Fruit fly (Drosophila melanogaster): ENCODE measurements around the gene viaf.

The viaf gene

dm6 chr3L:12037449-12038163 is 44.6 kb upstream of the viaf start (continued):
- TF ChIP-seq CG10631 (GFP tag; optimal IDR thresholded peaks at IDR 0.05) (no peak), vri (GFP tag; optimal IDR thresholded peaks at IDR 0.05) (no peak), CG8632 (GFP tag; optimal IDR thresholded peaks at IDR 0.05) (no peak), dsx (GFP tag; optimal IDR thresholded peaks at IDR 0.05; ENCODE audit: poor library complexity, severe bottlenecking) (peak; percentile 43), CG6854 (GFP tag; optimal IDR thresholded peaks at IDR 0.05) (no peak), dac (GFP tag; optimal IDR thresholded peaks at IDR 0.05) (no peak), CG15336 (GFP tag; IDR thresholded peaks at IDR 0.05) (peak; percentile 51; the same call in 1 of the 2 replicates), spab (GFP tag; optimal IDR thresholded peaks at IDR 0.05) (peak; percentile 44), Hr39 (GFP tag; optimal IDR thresholded peaks at IDR 0.05) (no peak), CG3919 (GFP tag; optimal IDR thresholded peaks at IDR 0.05) (peak; percentile 55), CG32006 (GFP tag; optimal IDR thresholded peaks at IDR 0.05) (peak; percentile 31), ss (GFP tag; optimal IDR thresholded peaks at IDR 0.05) (peak in 1 of 2 experiments; percentile 29), esn (GFP tag; optimal IDR thresholded peaks at IDR 0.05) (no peak), Eip78C (GFP tag) (peak; percentile 71), fd59A (GFP tag; optimal IDR thresholded peaks at IDR 0.05) (peak; percentile 9), Blimp-1 (GFP tag; optimal IDR thresholded peaks at IDR 0.05) (no peak), CG1621 (tag; optimal IDR thresholded peaks at IDR 0.05) (no peak), Ets96B (tag; optimal IDR thresholded peaks at IDR 0.05) (peak; percentile 61), pdm3 (GFP tag; optimal IDR thresholded peaks at IDR 0.05) (peak; percentile 28), Sox102F (GFP tag; optimal IDR thresholded peaks at IDR 0.05) (no peak), acj6 (GFP tag; optimal IDR thresholded peaks at IDR 0.05) (no peak), CG9139 (GFP tag; optimal IDR thresholded peaks at IDR 0.05) (no peak), CG31627 (GFP tag; optimal IDR thresholded peaks at IDR 0.05) (no peak), CG16779 (tag; optimal IDR thresholded peaks at IDR 0.05) (no peak), Smox (GFP tag; optimal IDR thresholded peaks at IDR 0.05) (no peak), CG11294 (GFP tag; IDR thresholded peaks at IDR 0.05) (no peak), CG11902 (GFP tag; optimal IDR thresholded peaks at IDR 0.05) (no peak), CG10669 (GFP tag; optimal IDR thresholded peaks at IDR 0.05) (peak; percentile 70), fkh (GFP tag; optimal IDR thresholded peaks at IDR 0.05) (no peak), topi (GFP tag; optimal IDR thresholded peaks at IDR 0.05) (peak; percentile 14), CG4318 (GFP tag; optimal IDR thresholded peaks at IDR 0.05) (no peak)

dm6 chr3L:12036658-12037057 is 43.7 kb upstream of the viaf start:
- TF ChIP-seq Ets96B (tag; optimal IDR thresholded peaks at IDR 0.05) (no peak), CG16779 (tag; optimal IDR thresholded peaks at IDR 0.05) (no peak), CG11762 (GFP tag; optimal IDR thresholded peaks at IDR 0.05; ENCODE audit: insufficient read depth) (no peak), Ets21C (GFP tag; optimal IDR thresholded peaks at IDR 0.05) (no peak), Smox (GFP tag; optimal IDR thresholded peaks at IDR 0.05) (no peak), CG3032 (tag; optimal IDR thresholded peaks at IDR 0.05) (no peak), Lpt (GFP tag; optimal IDR thresholded peaks at IDR 0.05) (no peak), fd85E (GFP tag; optimal IDR thresholded peaks at IDR 0.05) (no peak), CG8319 (GFP tag; optimal IDR thresholded peaks at IDR 0.05) (no peak), CG8632 (GFP tag; optimal IDR thresholded peaks at IDR 0.05) (no peak), CG15336 (GFP tag; IDR thresholded peaks at IDR 0.05) (no peak), CG10669 (GFP tag; optimal IDR thresholded peaks at IDR 0.05) (no peak), esn (GFP tag; optimal IDR thresholded peaks at IDR 0.05) (no peak), spab (GFP tag; optimal IDR thresholded peaks at IDR 0.05) (no peak), fkh (GFP tag; optimal IDR thresholded peaks at IDR 0.05) (no peak), salr (GFP tag; optimal IDR thresholded peaks at IDR 0.05) (no peak), CG6163 (GFP tag; IDR thresholded peaks at IDR 0.05) (no peak)

Data from whole organism, prepupa.